Fruit fly (Drosophila melanogaster) whole organism, embryonic: Measurements from ENCODE around the gene Ugt37B1.

ENCODE experiments used
- Awh ChIP-seq: fragments of 200-800 bp; sonication (Bioruptor generic); IDR thresholded peaks from 2 replicates; pipeline ENCODE4, ENCODE4 v1.3.6; 2022; ENCODE audit warnings: missing biosample characterization, missing genetic modification characterization
- CG10543 ChIP-seq: fragments of 200-800 bp; sonication (Bioruptor generic); optimal IDR thresholded peaks from 3 replicates; lab custom pipeline; 2017; ENCODE audit warnings: missing biosample characterization, mild to moderate bottlenecking, missing genetic modification characterization, moderate library complexity
- CG11456 ChIP-seq: fragments of 200-800 bp; sonication (Bioruptor generic); IDR thresholded peaks from 3 replicates; pipeline ENCODE4 v1.3.6; 2022; ENCODE audit warnings: missing biosample characterization, missing genetic modification characterization
- CG11504 ChIP-seq: fragments of 200-800 bp; sonication (Bioruptor generic); optimal IDR thresholded peaks from 3 replicates; lab custom pipeline; 2019; ENCODE audit warnings: missing biosample characterization, mild to moderate bottlenecking, missing genetic modification characterization, moderate library complexity
- CG12219 ChIP-seq: fragments of 200-800 bp; sonication (Bioruptor generic); optimal IDR thresholded peaks from 3 replicates; lab custom pipeline; 2018; ENCODE audit warnings: missing biosample characterization, mild to moderate bottlenecking, missing genetic modification characterization
- CG12299 ChIP-seq: fragments of 200-800 bp; sonication (Bioruptor generic); optimal IDR thresholded peaks from 2 replicates; lab custom pipeline; 2018; ENCODE audit warnings: missing biosample characterization, mild to moderate bottlenecking, missing genetic modification characterization
- CG14441 ChIP-seq: fragments of 200-800 bp; sonication (Bioruptor generic); IDR thresholded peaks from 2 replicates; pipeline ENCODE4 v1.3.6; 2022; ENCODE audit warnings: missing biosample characterization, missing genetic modification characterization
- CG14860 ChIP-seq: fragments of 200-800 bp; sonication (Bioruptor generic); IDR thresholded peaks from 3 replicates; pipeline ENCODE4 v1.3.6; 2022; ENCODE audit warnings: missing biosample characterization, missing genetic modification characterization; ENCODE audit not compliant: partially characterized antibody
- CG17912 ChIP-seq: fragments of 200-800 bp; sonication (Bioruptor generic); optimal IDR thresholded peaks from 2 replicates; lab custom pipeline; 2018; ENCODE audit warnings: missing biosample characterization, mild to moderate bottlenecking, missing genetic modification characterization
- CG18764 ChIP-seq: fragments of 200-800 bp; sonication (Bioruptor generic); optimal IDR thresholded peaks from 3 replicates; lab custom pipeline; 2016; ENCODE audit warnings: missing biosample characterization, missing genetic modification characterization
- CG2678 ChIP-seq: fragments of 200-800 bp; sonication (Bioruptor generic); optimal IDR thresholded peaks from 3 replicates; lab custom pipeline; 2019; ENCODE audit warnings: missing biosample characterization, mild to moderate bottlenecking, missing genetic modification characterization, moderate library complexity
- CG2712 ChIP-seq: fragments of 200-800 bp; optimal IDR thresholded peaks from 3 replicates; lab custom pipeline; 2019; ENCODE audit warnings: missing biosample characterization, mild to moderate bottlenecking, missing genetic modification characterization, moderate library complexity
- CG2889 ChIP-seq: fragments of 200-800 bp; sonication (Bioruptor generic); IDR thresholded peaks from 3 replicates; pipeline ENCODE4 v1.3.6; 2022; ENCODE audit warnings: missing biosample characterization, missing genetic modification characterization
- CG31365 ChIP-seq: fragments of 200-800 bp; sonication (Bioruptor generic); optimal IDR thresholded peaks from 2 replicates; lab custom pipeline; 2018; ENCODE audit warnings: missing biosample characterization, mild to moderate bottlenecking, missing genetic modification characterization
- CG3847 ChIP-seq: fragments of 200-800 bp; sonication (Bioruptor generic); IDR thresholded peaks from 2 replicates; pipeline ENCODE4 v1.3.6; 2022; ENCODE audit warnings: missing biosample characterization, missing genetic modification characterization
- CG4404 ChIP-seq: fragments of 200-800 bp; sonication (Bioruptor generic); IDR thresholded peaks from 2 replicates; pipeline ENCODE4 v1.3.6; 2022; ENCODE audit warnings: missing biosample characterization, missing genetic modification characterization
- CG4707 ChIP-seq: fragments of 200-800 bp; sonication (Bioruptor generic); optimal IDR thresholded peaks from 2 replicates; lab custom pipeline; 2018; ENCODE audit warnings: missing biosample characterization, mild to moderate bottlenecking, missing genetic modification characterization, moderate library complexity
- CG4854 ChIP-seq: fragments of 200-800 bp; sonication (Bioruptor generic); optimal IDR thresholded peaks from 2 replicates; lab custom pipeline; 2016; ENCODE audit warnings: missing biosample characterization, missing genetic modification characterization, inconsistent platforms
- CG7839 ChIP-seq: fragments of 200-800 bp; sonication (Bioruptor generic); optimal IDR thresholded peaks from 3 replicates; lab custom pipeline; 2018; ENCODE audit warnings: missing biosample characterization, mild to moderate bottlenecking, missing genetic modification characterization, moderate library complexity
- CTCF ChIP-seq: fragments of 200-800 bp; sonication (Bioruptor generic); optimal IDR thresholded peaks from 2 replicates; lab custom pipeline; 2017; ENCODE audit warnings: missing biosample characterization, mild to moderate bottlenecking, missing genetic modification characterization, moderate library complexity
- Chrac-16 ChIP-seq: fragments of 200-800 bp; sonication (Bioruptor generic); optimal IDR thresholded peaks from 3 replicates; lab custom pipeline; 2016; ENCODE audit warnings: missing biosample characterization, missing genetic modification characterization
- Dip3 ChIP-seq: fragments of 200-800 bp; sonication (Bioruptor generic); optimal IDR thresholded peaks from 3 replicates; lab custom pipeline; 2016; ENCODE audit warnings: missing biosample characterization, missing genetic modification characterization
- Doc3 ChIP-seq: fragments of 200-800 bp; sonication (Bioruptor generic); IDR thresholded peaks from 3 replicates; pipeline ENCODE4 v1.3.6; 2022; ENCODE audit warnings: missing biosample characterization, missing genetic modification characterization; ENCODE audit not compliant: partially characterized antibody
- Gsc ChIP-seq: fragments of 200-800 bp; sonication (Bioruptor generic); IDR thresholded peaks from 2 replicates; pipeline ENCODE4 v1.3.6; 2022; ENCODE audit warnings: missing biosample characterization, missing genetic modification characterization
- H2.0 ChIP-seq: fragments of 200-800 bp; sonication (Bioruptor generic); IDR thresholded peaks from 2 replicates; pipeline ENCODE4 v1.3.6; 2022; ENCODE audit warnings: missing biosample characterization, missing genetic modification characterization
- Hand ChIP-seq: fragments of 200-800 bp; sonication (Bioruptor generic); optimal IDR thresholded peaks from 2 replicates; lab custom pipeline; 2017; ENCODE audit warnings: mild to moderate bottlenecking, missing biosample characterization, missing genetic modification reagents, missing genetic modification characterization
- HmgD ChIP-seq: fragments of 200-800 bp; sonication (Bioruptor generic); optimal IDR thresholded peaks from 3 replicates; lab custom pipeline; 2016; ENCODE audit warnings: missing biosample characterization, missing genetic modification characterization
- MBD-R2 ChIP-seq: fragments of 200-800 bp; sonication (Bioruptor generic); IDR thresholded peaks from 2 replicates; pipeline ENCODE4 v1.3.6; 2022; ENCODE audit warnings: missing biosample characterization, missing genetic modification characterization
- Med ChIP-seq: fragments of 200-800 bp; sonication (Bioruptor generic); peaks from one replicate; lab custom pipeline; 2016; ENCODE audit warnings: missing biosample characterization, missing genetic modification characterization, mild to moderate bottlenecking, inconsistent platforms, moderate library complexity
- Ptx1 ChIP-seq: fragments of 200-800 bp; sonication (Bioruptor generic); IDR thresholded peaks from 2 replicates; pipeline ENCODE4 v1.3.6; 2022; ENCODE audit warnings: missing biosample characterization, missing genetic modification characterization
- Rfx ChIP-seq: fragments of 200-800 bp; sonication (Bioruptor generic); IDR thresholded peaks from 2 replicates; pipeline ENCODE4 v1.3.6; 2022; ENCODE audit warnings: missing biosample characterization, missing genetic modification characterization
- Rx ChIP-seq: fragments of 200-800 bp; sonication (Bioruptor generic); IDR thresholded peaks from 2 replicates; pipeline ENCODE4 v1.3.6; 2022; ENCODE audit warnings: missing biosample characterization, missing genetic modification characterization
- Sox102F ChIP-seq: fragments of 200-800 bp; sonication (Bioruptor generic); optimal IDR thresholded peaks from 2 replicates; lab custom pipeline; 2018; ENCODE audit warnings: missing biosample characterization, mild to moderate bottlenecking, missing genetic modification characterization, moderate library complexity
- Spps ChIP-seq: fragments of 200-800 bp; sonication (Bioruptor generic); optimal IDR thresholded peaks from 2 replicates; lab custom pipeline; 2018; ENCODE audit warnings: missing biosample characterization, mild to moderate bottlenecking, missing genetic modification characterization
- YL-1 ChIP-seq: fragments of 200-800 bp; sonication (Bioruptor generic); optimal IDR thresholded peaks from 3 replicates; lab custom pipeline; 2017; ENCODE audit warnings: missing biosample characterization, mild to moderate bottlenecking, missing genetic modification characterization
- ac ChIP-seq: fragments of 200-800 bp; sonication (Bioruptor generic); optimal IDR thresholded peaks from 3 replicates; lab custom pipeline; 2017; ENCODE audit warnings: missing biosample characterization, mild to moderate bottlenecking, missing genetic modification characterization
- ara ChIP-seq: fragments of 200-800 bp; sonication (Bioruptor generic); IDR thresholded peaks from 2 replicates; pipeline ENCODE4 v1.3.6; 2022; ENCODE audit warnings: missing biosample characterization, missing genetic modification characterization
- bbx ChIP-seq: fragments of 200-800 bp; sonication (Bioruptor generic); IDR thresholded peaks from 2 replicates; pipeline ENCODE4 v1.3.6; 2022; ENCODE audit warnings: missing biosample characterization, missing genetic modification characterization; ENCODE audit not compliant: partially characterized antibody
- btn ChIP-seq: fragments of 200-800 bp; sonication (Bioruptor generic); optimal IDR thresholded peaks from 2 replicates; lab custom pipeline; 2016; ENCODE audit warnings: missing biosample characterization, missing genetic modification characterization
- chm ChIP-seq: fragments of 200-800 bp; sonication (Bioruptor generic); IDR thresholded peaks from 2 replicates; pipeline ENCODE4 v1.3.6; 2022; ENCODE audit warnings: missing biosample characterization, missing genetic modification characterization
- danr ChIP-seq: fragments of 200-800 bp; sonication (Bioruptor generic); IDR thresholded peaks from 2 replicates; pipeline ENCODE4 v1.3.6; 2022; ENCODE audit warnings: missing biosample characterization, missing genetic modification characterization
- eve ChIP-seq, 2 experiments: fragments of >200 bp; optimal IDR thresholded peaks; 2 replicates each; lab custom pipeline; 2017; ENCODE audit warnings: missing biosample characterization in 2 of 2, missing genetic modification characterization in 2 of 2
- ewg ChIP-seq: fragments of 200-800 bp; sonication (Bioruptor generic); optimal IDR thresholded peaks from 3 replicates; lab custom pipeline; 2017; ENCODE audit warnings: mild to moderate bottlenecking, missing biosample characterization, missing genetic modification reagents, missing genetic modification characterization
- ham ChIP-seq: fragments of 200-800 bp; sonication (Bioruptor generic); IDR thresholded peaks from 2 replicates; pipeline ENCODE4 v1.3.6; 2022; ENCODE audit warnings: missing biosample characterization, missing genetic modification characterization
- lola ChIP-seq, 3 experiments: fragments of >200 bp in 2 of 3; fragments of 200-800 bp in 1 of 3; sonication (Bioruptor generic) in 1 of 3; optimal IDR thresholded peaks; 2 replicates each; lab custom pipeline; 2017 to 2019; ENCODE audit warnings: missing biosample characterization in 3 of 3, missing genetic modification characterization in 3 of 3, mild to moderate bottlenecking in 1 of 3, moderate library complexity in 1 of 3
- mirr ChIP-seq: fragments of 200-800 bp; sonication (Bioruptor generic); optimal IDR thresholded peaks from 3 replicates; lab custom pipeline; 2018; ENCODE audit warnings: missing biosample characterization, mild to moderate bottlenecking, missing genetic modification characterization
- pros ChIP-seq: fragments of 200-800 bp; sonication (Bioruptor generic); optimal IDR thresholded peaks from 3 replicates; lab custom pipeline; 2019; ENCODE audit warnings: missing biosample characterization, mild to moderate bottlenecking, missing genetic modification characterization, moderate library complexity
- sens ChIP-seq: fragments of 200-800 bp; sonication (Bioruptor generic); peaks from one replicate; lab custom pipeline; 2016; ENCODE audit warnings: missing biosample characterization, missing genetic modification characterization
- sima ChIP-seq: fragments of 200-800 bp; sonication (Bioruptor generic); optimal IDR thresholded peaks from 2 replicates; lab custom pipeline; 2016; ENCODE audit warnings: missing biosample characterization, missing genetic modification characterization
- slou ChIP-seq: fragments of 200-800 bp; sonication (Bioruptor generic); optimal IDR thresholded peaks from 3 replicates; lab custom pipeline; 2016; ENCODE audit warnings: missing biosample characterization, missing genetic modification characterization
- trh ChIP-seq: fragments of 200-800 bp; sonication (Bioruptor generic); optimal IDR thresholded peaks from 2 replicates; lab custom pipeline; 2016; ENCODE audit warnings: missing biosample characterization, missing genetic modification characterization
- zen ChIP-seq: fragments of 200-800 bp; sonication (Bioruptor generic); optimal IDR thresholded peaks from 3 replicates; lab custom pipeline; 2018; ENCODE audit warnings: missing biosample characterization, mild to moderate bottlenecking, missing genetic modification characterization, moderate library complexity
- zfh1 ChIP-seq: fragments of 200-800 bp; sonication (Bioruptor generic); IDR thresholded peaks from 3 replicates; pipeline ENCODE4 v1.3.6; 2022; ENCODE audit warnings: missing biosample characterization, missing genetic modification characterization

The Ugt37B1 gene

DNA sequence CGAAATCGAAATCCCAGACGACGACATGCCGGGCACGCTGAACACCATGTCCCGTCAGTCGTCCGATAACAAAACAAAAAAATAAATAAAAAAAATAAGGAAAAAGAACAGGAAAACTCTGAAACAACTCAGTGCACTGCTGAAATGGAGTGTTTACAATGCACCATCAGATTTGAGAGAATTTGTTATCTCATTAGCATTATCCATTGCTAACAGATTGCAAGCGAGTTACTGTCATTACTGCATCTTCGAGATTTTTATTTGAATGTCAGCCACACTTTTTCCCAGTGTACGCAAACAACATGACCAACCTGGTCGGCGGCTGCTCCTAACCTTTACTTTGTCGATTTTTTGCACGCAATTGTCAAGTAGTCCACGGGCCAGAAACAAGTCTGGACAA, 27.1 kb upstream of the Ugt37B1 start (continued):
- TF ChIP-seq CG7839 (tag; lab: Kevin White, UChicago) (peak; percentile 17), YL-1 (GFP tag; lab: Kevin White, UChicago) (no peak), chm (no peak), Doc3 (no peak), HmgD (GFP tag; lab: Kevin White, UChicago) (no peak), CG3847 (GFP tag; lab: Robert Waterston, UW) (no peak), Ptx1 (GFP tag; lab: Robert Waterston, UW) (peak; percentile 33; the same call in 1 of the 2 replicates), Dip3 (GFP tag; lab: Kevin White, UChicago) (no peak), sens (peak; percentile 2), CG17912 (no peak), eve (GFP tag; optimal IDR thresholded peaks at IDR 0.05; lab: Kevin White, UChicago) (no peak), Awh (GFP tag; lab: Robert Waterston, UW) (no peak), Chrac-16 (GFP tag; lab: Kevin White, UChicago) (no peak), MBD-R2 (GFP tag; lab: Robert Waterston, UW) (no peak), CG11456 (GFP tag; lab: Robert Waterston, UW) (no peak), lola (GFP tag; optimal IDR thresholded peaks at IDR 0.05; lab: Kevin White, UChicago) (no peak), btn (GFP tag; lab: Kevin White, UChicago) (no peak), sima (no peak), ham (GFP tag; lab: Robert Waterston, UW) (no peak), CG14441 (GFP tag; lab: Robert Waterston, UW) (no peak), CG11504 (tag; lab: Kevin White, UChicago) (peak; percentile 29), CTCF (no peak), slou (GFP tag; lab: Kevin White, UChicago) (no peak), CG2889 (GFP tag; lab: Robert Waterston, UW) (no peak), H2.0 (GFP tag; lab: Robert Waterston, UW) (peak; percentile 28; the same call in 1 of the 2 replicates), pros (GFP tag; lab: Kevin White, UChicago) (no peak), CG18764 (GFP tag; lab: Kevin White, UChicago) (no peak), CG2712 (peak; percentile 8), Gsc (GFP tag; lab: Robert Waterston, UW) (no peak), Rx (GFP tag; lab: Robert Waterston, UW) (no peak), Spps (tag; lab: Kevin White, UChicago) (no peak), CG4854 (no peak), mirr (GFP tag; lab: Kevin White, UChicago) (no peak), CG2678 (tag; lab: Kevin White, UChicago) (peak; percentile 11), Rfx (GFP tag; lab: Robert Waterston, UW) (no peak), danr (no peak), bbx (GFP tag; lab: Robert Waterston, UW) (no peak), CG31365 (tag; lab: Kevin White, UChicago) (no peak), Med (GFP tag; lab: Kevin White, UChicago) (peak; percentile 82), CG12299 (tag; lab: Kevin White, UChicago) (no peak), CG4404 (GFP tag; lab: Robert Waterston, UW) (no peak), ara (GFP tag; lab: Robert Waterston, UW) (no peak), ewg (GFP tag; lab: Kevin White, UChicago) (no peak), Sox102F (GFP tag; lab: Kevin White, UChicago) (peak; percentile 11), Hand (GFP tag; lab: Kevin White, UChicago) (no peak), CG12219 (GFP tag; lab: Kevin White, UChicago) (no peak), zen (tag; lab: Kevin White, UChicago) (peak; percentile 40), zfh1 (GFP tag; lab: Robert Waterston, UW) (0 out of 3 replicates have a peak, but pooled peaks have one; percentile 30), CG14860 (GFP tag; lab: Robert Waterston, UW) (no peak), CG4707 (GFP tag; lab: Kevin White, UChicago) (no peak), trh (GFP tag; lab: Kevin White, UChicago) (no peak), CG10543 (GFP tag; lab: Kevin White, UChicago) (no peak), ac (GFP tag; lab: Kevin White, UChicago) (no peak)
